Worm (Caenorhabditis elegans) whole organism, L4 larva: ENCODE data around the gene tut-1.

Experiments used
- R02D3.7 ChIP-seq: fragments of 150-350 bp; sonication (generic microtip); optimal IDR thresholded peaks from 3 replicates; lab custom pipeline; 2014; ENCODE audit warnings: missing biosample characterization, missing genetic modification characterization
- T20F7.1 ChIP-seq: fragments of 200-800 bp; sonication (Bioruptor generic); optimal IDR thresholded peaks from 2 replicates; lab custom pipeline; 2018; ENCODE audit warnings: mild to moderate bottlenecking, missing genetic modification characterization, missing compliant biosample characterization
- T26A8.4 ChIP-seq: fragments of 200-800 bp; sonication (Bioruptor generic); IDR thresholded peaks from 2 replicates; pipeline ENCODE4 v1.3.6; 2022; ENCODE audit warnings: missing genetic modification characterization, missing compliant biosample characterization
- Y48G9A.11 ChIP-seq: fragments of 200-800 bp; sonication (Bioruptor generic); IDR thresholded peaks from 2 replicates; pipeline ENCODE4 v1.3.6; 2022; ENCODE audit warnings: missing genetic modification reagents, missing genetic modification characterization, missing compliant biosample characterization
- Y5F2A.4 ChIP-seq: fragments of 200-800 bp; sonication (Bioruptor generic); optimal IDR thresholded peaks from 2 replicates; lab custom pipeline; 2018; ENCODE audit warnings: mild to moderate bottlenecking, missing genetic modification characterization, missing compliant biosample characterization
- Y75B8A.6 ChIP-seq: fragments of 200-800 bp; sonication (Bioruptor generic); IDR thresholded peaks from 2 replicates; pipeline ENCODE4 v1.3.6; 2022; ENCODE audit warnings: missing genetic modification reagents, missing genetic modification characterization, missing compliant biosample characterization
- attf-4 ChIP-seq: sonication (generic microtip); optimal IDR thresholded peaks from 3 replicates; lab custom pipeline; 2017; ENCODE audit warnings: missing biosample characterization, missing genetic modification characterization
- ceh-82 ChIP-seq: sonication (generic microtip); optimal IDR thresholded peaks from 2 replicates; lab custom pipeline; 2017; ENCODE audit warnings: missing biosample characterization, missing genetic modification characterization
- cey-2 ChIP-seq: sonication (generic microtip); optimal IDR thresholded peaks from 3 replicates; lab custom pipeline; 2017; ENCODE audit warnings: missing genetic modification characterization, mild to moderate bottlenecking, missing compliant biosample characterization, antibody characterized with exemption, borderline replicate concordance; ENCODE audit not compliant: insufficient read depth
- daf-16 ChIP-seq, 3 experiments: sonication (generic microtip); optimal IDR thresholded peaks; 2 replicates each; lab custom pipeline; 2016 to 2017; ENCODE audit warnings: missing genetic modification characterization in 3 of 3, missing genetic modification reagents in 3 of 3, mild to moderate bottlenecking in 2 of 3, missing compliant biosample characterization in 2 of 3, missing biosample characterization in 1 of 3, moderate library complexity in 1 of 3
- dmd-8 ChIP-seq: fragments of 200-800 bp; sonication (Bioruptor generic); IDR thresholded peaks from 2 replicates; pipeline ENCODE4 v1.3.6; 2022; ENCODE audit warnings: missing genetic modification characterization, missing compliant biosample characterization
- hlh-11 ChIP-seq: fragments of 200-800 bp; sonication (Bioruptor generic); optimal IDR thresholded peaks from 2 replicates; lab custom pipeline; 2018; ENCODE audit warnings: mild to moderate bottlenecking, missing genetic modification characterization, missing compliant biosample characterization
- hlh-30 ChIP-seq: sonication (generic microtip); optimal IDR thresholded peaks from 2 replicates; lab custom pipeline; 2017; ENCODE audit warnings: antibody characterized with exemption, mild to moderate bottlenecking, missing genetic modification characterization, missing compliant biosample characterization; ENCODE audit not compliant: insufficient read depth
- lin-13 ChIP-seq: fragments of 150-350 bp; optimal IDR thresholded peaks from 2 replicates; lab custom pipeline; 2014; ENCODE audit warnings: missing biosample characterization, missing genetic modification reagents, missing genetic modification characterization
- lin-38 ChIP-seq: fragments of 200-800 bp; sonication (Bioruptor generic); IDR thresholded peaks from 2 replicates; pipeline ENCODE4 v1.3.6; 2022; ENCODE audit warnings: missing genetic modification reagents, missing genetic modification characterization, missing compliant biosample characterization
- lin-39 ChIP-seq: fragments of 150-350 bp; optimal IDR thresholded peaks from 2 replicates; lab custom pipeline; 2014; ENCODE audit warnings: missing biosample characterization, missing genetic modification reagents, missing genetic modification characterization
- lir-3 ChIP-seq: sonication (generic microtip); optimal IDR thresholded peaks from 2 replicates; lab custom pipeline; 2016; ENCODE audit warnings: mild to moderate bottlenecking, missing genetic modification characterization, missing compliant biosample characterization
- lsy-2 ChIP-seq, 2 experiments: fragments of 150-350 bp in 1 of 2; sonication (generic microtip) in 1 of 2; optimal IDR thresholded peaks; 2 replicates each; lab custom pipeline; 2014 to 2017; ENCODE audit warnings: missing biosample characterization in 2 of 2, missing genetic modification characterization in 2 of 2
- mdl-1 ChIP-seq, 2 experiments: fragments of 150-350 bp in 1 of 2; sonication (generic microtip) in 1 of 2; optimal IDR thresholded peaks; 2 replicates each; lab custom pipeline; 2014 to 2017; ENCODE audit warnings: missing biosample characterization in 2 of 2, missing genetic modification characterization in 2 of 2
- mep-1 ChIP-seq: fragments of 150-350 bp; sonication (generic microtip); optimal IDR thresholded peaks from 3 replicates; lab custom pipeline; 2014; ENCODE audit warnings: missing biosample characterization, missing genetic modification characterization
- mes-2 ChIP-seq: sonication (generic microtip); optimal IDR thresholded peaks from 2 replicates; lab custom pipeline; 2016; ENCODE audit warnings: missing genotype, mild to moderate bottlenecking, missing genetic modification characterization, missing compliant biosample characterization; ENCODE audit not compliant: poor library complexity, severe bottlenecking
- mxl-2 ChIP-seq: fragments of 200-800 bp; sonication (Bioruptor generic); conservative IDR thresholded peaks from 2 replicates; pipeline ENCODE4 v1.3.6; 2022; ENCODE audit warnings: missing genetic modification reagents, missing genetic modification characterization, missing compliant biosample characterization
- mxl-3 ChIP-seq: fragments of 200-800 bp; sonication (Bioruptor generic); optimal IDR thresholded peaks from 2 replicates; lab custom pipeline; 2018; ENCODE audit warnings: mild to moderate bottlenecking, missing genetic modification characterization, missing compliant biosample characterization
- nhr-76 ChIP-seq: fragments of 150-350 bp; optimal IDR thresholded peaks from 2 replicates; lab custom pipeline; 2014; ENCODE audit warnings: missing biosample characterization, missing genetic modification characterization
- php-3 ChIP-seq: fragments of 200-800 bp; sonication (Bioruptor generic); IDR thresholded peaks from 2 replicates; pipeline ENCODE4 v1.3.6; 2022; ENCODE audit warnings: missing genetic modification reagents, missing genetic modification characterization, missing compliant biosample characterization
- sdz-12 ChIP-seq: fragments of 200-800 bp; sonication (Bioruptor generic); optimal IDR thresholded peaks from 2 replicates; lab custom pipeline; 2018; ENCODE audit warnings: mild to moderate bottlenecking, missing genetic modification characterization, missing compliant biosample characterization
- set-16 ChIP-seq: fragments of 200-800 bp; sonication (Bioruptor generic); IDR thresholded peaks from 2 replicates; pipeline ENCODE4 v1.3.6; 2022; ENCODE audit warnings: missing genetic modification reagents, missing genetic modification characterization, missing compliant biosample characterization
- skn-1 ChIP-seq: fragments of 150-350 bp; optimal IDR thresholded peaks from 2 replicates; lab custom pipeline; 2014; ENCODE audit warnings: missing biosample characterization, missing genetic modification characterization
- spr-3 ChIP-seq: fragments of 200-800 bp; sonication (Bioruptor generic); optimal IDR thresholded peaks from 2 replicates; lab custom pipeline; 2018; ENCODE audit warnings: mild to moderate bottlenecking, missing genetic modification characterization, missing compliant biosample characterization
- unc-39 ChIP-seq: sonication (generic microtip); optimal IDR thresholded peaks from 2 replicates; lab custom pipeline; 2017; ENCODE audit warnings: missing biosample characterization, missing genetic modification characterization
- unc-62 ChIP-seq, 3 experiments: fragments of 150-350 bp in 1 of 3; sonication (generic microtip); optimal IDR thresholded peaks in 2 of 3; peaks in 1 of 3; 1 replicate in 1 of 3; 2 replicates in 2 of 3; lab custom pipeline; 2014 to 2017; ENCODE audit warnings: missing biosample characterization in 3 of 3, missing genetic modification characterization in 3 of 3, missing genetic modification reagents in 3 of 3, missing genotype in 1 of 3
- vab-7 ChIP-seq: fragments of 200-800 bp; sonication (Bioruptor generic); IDR thresholded peaks from 2 replicates; pipeline ENCODE4 v1.3.6; 2022; ENCODE audit warnings: missing genetic modification reagents, missing genetic modification characterization, missing compliant biosample characterization
- zfp-3 ChIP-seq: fragments of 200-800 bp; sonication (Bioruptor generic); conservative IDR thresholded peaks from 2 replicates; pipeline ENCODE4 v1.3.6; 2022; ENCODE audit warnings: missing genetic modification reagents, missing genetic modification characterization, missing compliant biosample characterization
- ztf-11 ChIP-seq: fragments of 150-350 bp; optimal IDR thresholded peaks from 2 replicates; lab custom pipeline; 2014; ENCODE audit warnings: missing biosample characterization, missing genetic modification characterization

Gene tut-1

ce11 chrIV:132095-132494, 10.6 kb upstream of the tut-1 start, which contains the start of gene daf-1 (continued):
- no peak for TF ChIP-seq lir-3

ce11 chrIV:130150-130549, 8.6 kb upstream of the tut-1 start:
- TF ChIP-seq mxl-3 (GFP tag; lab: Kevin White, UChicago) = no peak
- TF ChIP-seq hlh-11 (tag; lab: Kevin White, UChicago) = peak; percentile 18
- peak; percentile 34 for TF ChIP-seq hlh-30 (tag; lab: Kevin White, UChicago)
- peak in 1 of 2 experiments; percentile 9 for TF ChIP-seq lsy-2 (tag; optimal IDR thresholded peaks at IDR 0.05; lab: Kevin White, UChicago)
- no peak for TF ChIP-seq daf-16 (GFP tag; optimal IDR thresholded peaks at IDR 0.05; lab: Kevin White, UChicago)
- TF ChIP-seq daf-16 (tag; optimal IDR thresholded peaks at IDR 0.05; lab: Kevin White, UChicago) = peak; percentile 46

DNA sequence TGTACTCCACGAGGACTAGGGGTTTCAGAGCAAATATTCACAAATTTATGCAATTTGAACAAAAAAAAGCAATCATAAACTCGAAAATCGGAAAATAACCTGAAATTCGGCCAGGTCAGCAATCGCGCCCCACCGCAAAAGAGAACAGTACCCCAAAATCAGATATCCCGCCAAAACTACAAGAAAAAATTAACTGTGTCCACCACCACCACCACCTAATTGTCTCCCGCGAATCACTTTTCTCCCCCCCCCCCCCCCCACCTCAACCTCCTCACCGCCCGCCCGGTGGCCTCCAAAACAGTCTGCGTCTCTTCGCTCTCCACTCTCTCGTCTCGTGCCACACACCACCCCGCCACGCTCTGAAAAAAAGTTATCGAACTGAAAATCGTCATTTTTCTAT, 7.0 kb upstream of the tut-1 start:
- TF ChIP-seq ceh-82 (tag; lab: Kevin White, UChicago) (no peak), attf-4 (tag; lab: Kevin White, UChicago) (no peak), lin-38 (peak; percentile 53), R02D3.7 (tag; lab: Kevin White, UChicago) (no peak), lin-39 (tag; lab: Kevin White, UChicago) (no peak), ztf-11 (tag; lab: Kevin White, UChicago) (no peak), T20F7.1 (no peak), vab-7 (GFP tag; lab: Robert Waterston, UW) (no peak), mxl-3 (GFP tag; lab: Kevin White, UChicago) (peak; percentile 22), cey-2 (tag; lab: Kevin White, UChicago) (no peak), lin-13 (GFP tag; lab: Kevin White, UChicago) (no peak), sdz-12 (GFP tag; lab: Kevin White, UChicago) (no peak), dmd-8 (no peak), nhr-76 (tag; lab: Kevin White, UChicago) (no peak), Y48G9A.11 (GFP tag; lab: Robert Waterston, UW) (no peak), mdl-1 (tag; optimal IDR thresholded peaks at IDR 0.05; lab: Kevin White, UChicago) (no peak), mxl-2 (GFP tag; lab: Robert Waterston, UW) (no peak), Y75B8A.6 (GFP tag; lab: Robert Waterston, UW) (no peak), php-3 (GFP tag; lab: Robert Waterston, UW) (no peak), Y5F2A.4 (GFP tag; lab: Kevin White, UChicago) (no peak), set-16 (GFP tag; lab: Robert Waterston, UW) (peak; percentile 93), spr-3 (GFP tag; lab: Kevin White, UChicago) (no peak), mep-1 (tag; lab: Kevin White, UChicago) (no peak), T26A8.4 (GFP tag; lab: Robert Waterston, UW) (no peak), skn-1 (tag; lab: Kevin White, UChicago) (no peak), unc-62 (GFP tag; optimal IDR thresholded peaks at IDR 0.05 in 1 of 2; lab: Kevin White, UChicago) (no peak), unc-62 (tag; optimal IDR thresholded peaks at IDR 0.05; lab: Kevin White, UChicago) (no peak), mes-2 (tag; lab: Kevin White, UChicago) (peak; percentile 8), unc-39 (tag; lab: Kevin White, UChicago) (no peak), zfp-3 (GFP tag; lab: Robert Waterston, UW) (no peak)
